Worm (Caenorhabditis elegans) whole organism, early embryonic: Measurements from ENCODE around the gene duxl-1.

ENCODE experiments used
- F13C5.2 ChIP-seq: sonication (generic microtip); optimal IDR thresholded peaks from 2 replicates; lab custom pipeline; 2017; ENCODE audit warnings: mild to moderate bottlenecking, missing genetic modification characterization, inconsistent platforms, missing compliant biosample characterization
- ama-1 ChIP-seq: fragments of 150-350 bp; optimal IDR thresholded peaks from 2 replicates; lab custom pipeline; 2014
- hmg-4 ChIP-seq: fragments of 200-800 bp; sonication (Bioruptor generic); optimal IDR thresholded peaks from 2 replicates; lab custom pipeline; 2018; ENCODE audit warnings: mild to moderate bottlenecking, missing genetic modification characterization, missing compliant biosample characterization
- pes-1 ChIP-seq: fragments of 200-800 bp; sonication (Bioruptor generic); IDR thresholded peaks from 2 replicates; pipeline ENCODE4 v1.3.6; 2022; ENCODE audit warnings: missing genetic modification reagents, missing genetic modification characterization, missing compliant biosample characterization
- sea-1 ChIP-seq: fragments of 200-800 bp; sonication (Bioruptor generic); conservative IDR thresholded peaks from 2 replicates; pipeline ENCODE4 v1.3.6; 2022; ENCODE audit warnings: missing genetic modification characterization, missing compliant biosample characterization
- tbx-11 ChIP-seq: fragments of 200-800 bp; sonication (Bioruptor generic); IDR thresholded peaks from 2 replicates; pipeline ENCODE4 v1.3.6; 2022; ENCODE audit warnings: missing genetic modification characterization, missing compliant biosample characterization

DNA sequence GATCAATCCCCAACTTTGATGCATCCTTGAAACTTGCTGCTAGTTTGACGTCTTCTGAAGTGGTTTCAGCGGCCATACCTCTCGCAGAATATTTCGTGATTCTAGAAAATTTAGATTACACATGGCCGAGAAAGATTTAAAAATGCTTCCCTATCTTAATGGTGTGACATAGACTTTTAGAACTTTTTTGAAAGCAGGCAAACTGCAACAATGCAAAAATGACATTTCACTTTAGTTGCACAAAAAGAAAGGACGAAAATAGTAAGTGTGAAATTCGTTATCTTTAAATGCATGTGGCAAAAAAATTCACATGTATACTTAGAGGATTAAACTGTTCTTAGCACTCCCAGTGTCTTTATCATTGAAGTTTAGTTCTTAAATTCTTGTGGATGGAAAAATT lies 6.3 kb upstream of the duxl-1 start, which contains the start of gene ZC204.12:
- TF ChIP-seq hmg-4: no peak
- TF ChIP-seq ama-1 (lab: Kevin White, UChicago): no peak
- TF ChIP-seq F13C5.2: no peak
- no peak for TF ChIP-seq pes-1 (GFP tag; lab: Robert Waterston, UW)
- TF ChIP-seq sea-1 (GFP tag; lab: Robert Waterston, UW): no peak
- no peak for TF ChIP-seq tbx-11 (GFP tag; lab: Robert Waterston, UW)
